Fruit fly (Drosophila melanogaster) Kc167 (cell line): Measurements from ENCODE around the gene CG43894.

ENCODE experiments used
- Myc ChIP-seq: fragments of >200 bp; optimal IDR thresholded peaks from 2 replicates; lab custom pipeline; 2017; ENCODE audit warnings: missing external identifiers
- Sin3A ChIP-seq: fragments of >200 bp; optimal IDR thresholded peaks from 2 replicates; lab custom pipeline; 2018; ENCODE audit warnings: missing external identifiers
- h ChIP-seq: fragments of >200 bp; optimal IDR thresholded peaks from 3 replicates; lab custom pipeline; 2018; ENCODE audit warnings: missing external identifiers
- insv ChIP-seq: fragments of >200 bp; optimal IDR thresholded peaks from 3 replicates; lab custom pipeline; 2018; ENCODE audit warnings: missing external identifiers
- psq ChIP-seq: fragments of >200 bp; optimal IDR thresholded peaks from 2 replicates; lab custom pipeline; 2017; ENCODE audit warnings: missing external identifiers
- ttk ChIP-seq: sonication (Bioruptor generic); optimal IDR thresholded peaks from 2 replicates; lab custom pipeline; 2017; ENCODE audit warnings: missing external identifiers

The CG43894 gene

DNA sequence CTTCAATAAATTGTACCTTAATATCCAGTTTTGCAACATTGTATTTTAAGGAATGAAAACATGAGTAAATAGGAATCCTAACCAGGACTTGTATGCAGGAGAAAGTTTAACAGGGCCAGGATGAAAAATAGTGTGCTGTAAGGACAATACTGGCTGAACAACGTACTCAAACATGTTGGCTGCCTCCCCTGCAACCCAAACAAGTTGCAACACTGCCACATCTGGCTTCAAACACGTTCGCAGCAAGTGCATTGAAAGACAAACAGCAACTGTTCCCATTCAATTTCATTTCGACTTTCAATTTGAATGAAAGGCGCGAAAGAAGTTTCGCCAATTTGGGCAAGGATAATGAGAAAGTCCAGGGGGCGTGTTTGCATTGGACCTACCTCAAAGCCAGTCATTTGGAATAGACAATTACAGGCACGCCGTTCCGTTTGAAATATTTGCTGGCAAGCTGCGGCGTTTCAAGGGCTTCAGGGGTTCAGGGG, 21.6 kb upstream of the CG43894 start:
- TF ChIP-seq Myc: no peak
- no peak for TF ChIP-seq Sin3A (lab: Kevin White, UChicago)
- no peak for TF ChIP-seq h (lab: Kevin White, UChicago)
- no peak for TF ChIP-seq insv
- TF ChIP-seq ttk (lab: Kevin White, UChicago): no peak
- no peak for TF ChIP-seq psq (lab: Kevin White, UChicago)

DNA sequence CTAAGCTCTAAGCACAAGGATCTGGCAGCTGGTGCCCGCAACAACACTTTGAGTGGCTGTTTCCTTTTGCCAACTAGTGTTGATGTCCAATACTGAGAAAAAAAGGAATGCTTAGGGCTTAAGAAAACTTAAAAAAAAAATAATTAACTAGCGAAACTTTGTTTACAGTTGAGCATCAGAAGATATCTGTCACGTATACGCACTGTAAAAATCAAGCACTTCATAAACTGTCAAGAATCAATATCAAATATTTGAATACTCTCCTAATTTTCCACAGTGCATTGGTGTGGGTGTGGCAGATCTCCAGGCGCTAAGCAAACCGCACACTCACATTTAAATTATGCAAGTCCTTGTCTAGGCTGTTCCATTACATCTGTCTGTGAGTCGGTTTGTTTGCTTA, 15.4 kb upstream of the CG43894 start:
- TF ChIP-seq ttk (lab: Kevin White, UChicago): no peak
- TF ChIP-seq Myc: no peak
- no peak for TF ChIP-seq insv
- TF ChIP-seq Sin3A (lab: Kevin White, UChicago): no peak
- TF ChIP-seq h (lab: Kevin White, UChicago): no peak
- no peak for TF ChIP-seq psq (lab: Kevin White, UChicago)

- no peak for TF ChIP-seq insv
- TF ChIP-seq psq (lab: Kevin White, UChicago): no peak
- no peak for TF ChIP-seq h (lab: Kevin White, UChicago)
- no peak for TF ChIP-seq Myc
- no peak for TF ChIP-seq Sin3A (lab: Kevin White, UChicago)
- TF ChIP-seq ttk (lab: Kevin White, UChicago): no peak
Observed at dm6 chr3L:12884680-12885079, 4.9 kb upstream of the CG43894 start, which contains the start of gene CG14120. CG14120 (plus strand) TSS chr3L:12885039.

DNA sequence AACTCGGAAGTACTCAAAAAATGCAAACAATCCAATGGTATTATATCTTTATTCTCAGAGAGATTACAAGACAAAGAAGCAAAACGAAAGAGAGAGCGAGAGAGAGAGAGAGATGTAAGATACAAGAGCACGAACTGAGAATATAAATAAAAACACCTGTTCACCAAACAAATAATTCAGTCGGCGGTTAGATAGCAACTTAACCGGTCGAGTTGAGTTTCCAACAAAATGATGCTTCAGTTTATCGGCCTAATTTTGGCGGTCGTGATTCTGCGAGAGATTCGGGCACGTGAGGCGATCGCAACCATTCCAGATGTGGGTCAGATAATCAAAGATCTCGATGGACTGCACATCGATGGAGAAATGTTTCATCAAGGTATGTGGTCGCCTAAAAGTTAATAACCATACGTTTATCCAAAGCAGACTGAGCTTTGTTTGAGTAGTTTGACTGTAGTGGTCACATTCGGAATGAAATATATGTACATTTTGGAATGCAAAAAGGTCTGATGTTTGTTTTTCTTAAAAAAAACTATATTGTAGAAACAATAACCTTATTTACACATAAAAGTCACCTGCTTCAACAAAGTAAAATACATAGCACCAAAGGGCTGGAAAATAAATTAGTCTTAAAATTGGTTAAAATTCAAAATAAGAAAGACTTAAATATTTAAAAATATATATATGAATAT, 3.1 kb downstream of the CG43894 start, which contains the start of gene CG14118:
TSS of gene CG14118 (plus strand) at position 174 of the 689 bp plus-strand sequence.
- TF ChIP-seq insv: no peak
- no peak for TF ChIP-seq psq (lab: Kevin White, UChicago)
- no peak for TF ChIP-seq Myc
- TF ChIP-seq ttk (lab: Kevin White, UChicago): no peak
- TF ChIP-seq Sin3A (lab: Kevin White, UChicago): no peak
- TF ChIP-seq h (lab: Kevin White, UChicago): no peak

dm6 chr3L:12902579-12903228, 13.1 kb downstream of the CG43894 start, which contains the start of gene CG12520:
CG12520 (minus strand) TSS chr3L:12902737.
- TF ChIP-seq h (lab: Kevin White, UChicago) (no peak), psq (lab: Kevin White, UChicago) (no peak), insv (no peak), Sin3A (lab: Kevin White, UChicago) (no peak), ttk (lab: Kevin White, UChicago) (no peak), Myc (no peak)

DNA sequence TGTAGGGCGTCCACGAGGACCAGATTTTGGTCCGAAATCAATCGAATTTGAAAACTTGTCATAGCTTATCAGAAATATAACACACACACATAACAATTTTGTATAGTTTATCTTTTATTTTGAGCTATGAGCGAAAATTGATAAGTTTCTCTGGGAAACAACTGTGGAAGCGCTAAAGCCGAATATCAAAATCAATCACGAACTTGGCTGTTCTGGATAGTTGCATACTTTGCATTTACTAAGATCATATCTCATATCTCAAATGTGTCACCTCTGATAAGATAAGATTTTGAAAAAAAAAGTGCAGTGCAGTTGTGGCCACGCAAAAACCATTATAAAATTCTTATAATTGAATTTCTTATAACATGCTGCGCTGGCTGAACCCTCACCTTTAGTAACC, 14.0 kb downstream of the CG43894 start, which contains the start of gene CG32117:
TSS of gene CG32117 (minus strand) at position 101 of the 400 bp plus-strand sequence.
- no peak for TF ChIP-seq Sin3A (lab: Kevin White, UChicago)
- no peak for TF ChIP-seq insv
- no peak for TF ChIP-seq Myc
- TF ChIP-seq psq (lab: Kevin White, UChicago): no peak
- no peak for TF ChIP-seq ttk (lab: Kevin White, UChicago)
- no peak for TF ChIP-seq h (lab: Kevin White, UChicago)

dm6 chr3L:12913609-12914266, 24.2 kb downstream of the CG43894 start, which contains the start of gene CG32115:
CG32115 (minus strand) TSS chr3L:12913646.
- no peak for TF ChIP-seq insv
- TF ChIP-seq ttk (lab: Kevin White, UChicago): no peak
- no peak for TF ChIP-seq h (lab: Kevin White, UChicago)
- TF ChIP-seq Sin3A (lab: Kevin White, UChicago): no peak
- no peak for TF ChIP-seq Myc
- no peak for TF ChIP-seq psq (lab: Kevin White, UChicago)

- TF ChIP-seq Sin3A (lab: Kevin White, UChicago) (no peak), Myc (no peak), insv (no peak), psq (lab: Kevin White, UChicago) (no peak), h (lab: Kevin White, UChicago) (no peak), ttk (lab: Kevin White, UChicago) (no peak)
Observed at dm6 chr3L:12915431-12915830, 25.9 kb downstream of the CG43894 start.
